Worm (Caenorhabditis elegans): ENCODE measurements around the gene ugt-67.

The ugt-67 gene

DNA sequence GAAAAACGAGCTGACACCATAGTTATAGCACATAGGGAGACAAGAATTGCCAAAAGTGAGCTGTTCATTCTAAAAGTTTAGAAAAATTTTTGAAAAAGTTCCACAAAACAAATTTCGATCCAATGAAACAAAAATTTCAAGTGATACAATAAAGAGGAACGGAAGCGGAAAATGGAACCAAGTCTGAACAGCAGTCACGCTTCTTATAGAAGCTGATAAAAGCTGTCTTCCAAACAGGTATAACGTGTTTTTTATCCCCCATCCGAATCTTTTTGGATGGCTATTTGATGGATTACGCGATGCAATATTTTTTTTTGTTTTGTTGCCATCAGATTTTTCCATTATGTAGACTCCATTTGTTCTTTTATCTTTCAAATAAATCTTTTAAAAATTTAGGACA is 11.1 kb downstream of the ugt-67 start, which contains the start of gene H23N18.5:
Gene H23N18.5, minus strand, starts transcription at position 69 of the 400 bp plus-strand sequence.
- TF ChIP-seq ztf-4 (tag; optimal IDR thresholded peaks at IDR 0.05): peak; percentile 10
- no peak for TF ChIP-seq vab-15 (tag; optimal IDR thresholded peaks at IDR 0.05)
- TF ChIP-seq blmp-1 (tag; optimal IDR thresholded peaks at IDR 0.05): peak; percentile 10

DNA sequence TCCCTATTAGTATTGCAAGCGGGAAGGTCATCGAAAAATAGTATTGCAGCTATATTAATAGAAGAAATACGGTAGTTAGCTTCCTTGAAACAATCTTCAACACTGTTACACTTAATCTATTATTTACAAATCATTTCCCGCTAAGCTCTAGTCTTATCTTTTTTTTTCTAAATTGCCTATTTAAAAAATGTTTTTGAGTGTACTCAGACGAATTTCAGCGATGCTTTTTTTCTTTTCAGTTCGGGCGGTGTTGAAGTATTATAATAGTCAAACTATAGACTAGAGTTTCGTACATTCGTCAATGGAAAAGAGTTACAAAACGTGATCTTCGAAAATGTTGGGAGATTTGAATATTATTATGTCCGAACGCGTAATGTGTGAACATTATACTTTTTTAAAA is 12.7 kb downstream of the ugt-67 start:
- TF ChIP-seq blmp-1 (tag; optimal IDR thresholded peaks at IDR 0.05): no peak
- no peak for TF ChIP-seq fos-1 (tag; optimal IDR thresholded peaks at IDR 0.05)
- no peak for TF ChIP-seq fkh-8 (tag; optimal IDR thresholded peaks at IDR 0.05)
- no peak for TF ChIP-seq unc-98 (GFP tag; IDR thresholded peaks at IDR 0.05)
- no peak for TF ChIP-seq ceh-63 (GFP tag; optimal IDR thresholded peaks at IDR 0.05)
- TF ChIP-seq nhr-84 (tag; optimal IDR thresholded peaks at IDR 0.05): no peak
- TF ChIP-seq sup-37 (GFP tag; optimal IDR thresholded peaks at IDR 0.05): no peak
- no peak for TF ChIP-seq Y116A8C.19 (tag; optimal IDR thresholded peaks at IDR 0.05; ENCODE audit: borderline replicate concordance)
- no peak for TF ChIP-seq aha-1 (tag; optimal IDR thresholded peaks at IDR 0.05)

DNA sequence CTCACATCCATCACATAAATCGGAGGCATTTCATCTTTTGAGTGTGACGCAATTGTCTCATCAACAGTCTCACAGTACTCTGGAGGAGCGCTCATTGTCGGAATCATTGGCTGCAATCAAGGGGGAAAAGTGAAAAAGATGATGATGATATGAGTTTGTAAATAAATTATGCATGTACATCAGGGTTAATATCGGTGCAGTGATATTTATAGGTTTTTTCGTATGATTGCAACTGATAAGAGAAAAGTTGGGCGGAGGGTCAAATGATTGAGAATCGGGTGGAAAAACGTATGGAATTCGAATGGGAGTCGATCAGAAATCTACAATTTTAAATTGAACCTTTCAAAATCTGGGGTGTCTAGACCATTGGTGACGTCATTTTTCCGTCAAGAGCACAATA is 13.7 kb downstream of the ugt-67 start, which contains the start of gene H23N18.6:
Gene H23N18.6, minus strand, starts transcription at position 201 of the 400 bp plus-strand sequence.
- TF ChIP-seq aly-2 (tag; optimal IDR thresholded peaks at IDR 0.05) (no peak), lin-14 (GFP tag; optimal IDR thresholded peaks at IDR 0.05) (no peak), nhr-90 (tag; optimal IDR thresholded peaks at IDR 0.05; ENCODE audit: poor library complexity) (no peak), tbx-2 (tag; optimal IDR thresholded peaks at IDR 0.05) (no peak), unc-86 (tag; optimal IDR thresholded peaks at IDR 0.05) (no peak), nhr-11 (tag; optimal IDR thresholded peaks at IDR 0.05) (no peak), isw-1 (GFP tag; IDR thresholded peaks at IDR 0.05) (no peak), tlp-1 (tag; optimal IDR thresholded peaks at IDR 0.05) (peak; percentile 38), zip-4 (GFP tag; optimal IDR thresholded peaks at IDR 0.05) (no peak), elt-2 (tag; optimal IDR thresholded peaks at IDR 0.05) (peak; percentile 75)

DNA sequence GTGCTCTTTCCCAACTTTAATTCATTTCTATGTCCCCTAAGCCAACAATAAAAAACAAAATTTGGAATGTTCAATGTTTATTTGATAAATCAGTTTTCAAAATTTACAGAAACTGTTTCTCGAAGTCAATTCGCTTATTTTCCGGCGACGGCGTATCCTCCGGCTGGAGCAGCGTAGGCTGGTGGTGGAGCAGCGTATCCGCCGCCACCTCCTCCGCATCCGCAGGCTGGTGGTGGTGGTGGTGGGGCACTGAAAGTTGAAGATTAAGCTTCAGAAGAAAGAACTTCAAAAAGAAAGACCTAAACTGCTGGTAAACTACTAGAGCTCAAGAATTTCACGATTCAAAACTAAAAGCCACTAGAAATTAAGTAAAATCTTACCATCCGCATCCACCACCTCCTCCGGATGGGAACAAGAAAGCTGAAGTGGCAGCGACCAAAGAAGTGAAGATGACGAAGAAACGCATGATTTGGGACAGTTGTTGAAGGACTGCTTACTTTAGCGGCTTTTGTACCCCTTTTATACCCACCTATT is 17.0 kb downstream of the ugt-67 start, which contains the start of gene C02E7.7:
Gene C02E7.7, minus strand, starts transcription at position 484 of the 534 bp plus-strand sequence.
- no peak for TF ChIP-seq nhr-47 (tag; optimal IDR thresholded peaks at IDR 0.05)

DNA sequence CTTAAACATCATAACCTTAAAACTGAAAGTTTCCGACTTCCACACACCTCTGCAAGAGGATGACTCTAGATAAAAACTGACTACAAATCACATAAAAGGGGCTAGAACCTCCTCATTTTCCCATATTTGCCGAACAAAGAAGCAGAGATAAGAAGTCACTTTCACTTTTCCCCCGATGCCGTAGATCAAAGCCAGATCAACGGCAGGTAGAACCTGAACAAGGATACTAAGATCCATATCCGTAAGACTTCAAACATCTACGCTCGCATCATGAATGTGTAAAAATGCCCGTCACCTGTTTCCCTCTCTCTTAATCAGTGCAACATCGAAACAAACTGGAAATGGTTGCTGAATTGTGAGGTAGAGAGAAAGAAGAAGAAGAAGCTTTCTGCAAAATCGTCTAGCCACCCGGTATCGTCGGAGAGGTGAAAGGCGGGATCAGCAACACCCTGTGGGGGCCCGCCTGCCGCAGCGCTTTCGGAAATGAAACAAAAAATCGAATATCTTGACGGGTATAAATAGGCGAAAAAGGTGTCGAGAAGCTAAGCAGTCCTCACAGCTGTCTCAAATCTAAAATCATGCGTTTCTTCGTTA is 17.6 kb downstream of the ugt-67 start, which contains the start of gene C02E7.6:
Gene C02E7.6, plus strand, starts transcription at position 544 of the 594 bp plus-strand sequence.
- TF ChIP-seq nhr-77 (tag; optimal IDR thresholded peaks at IDR 0.05) (no peak), grh-1 (GFP tag; IDR thresholded peaks at IDR 0.05) (no peak), blmp-1 (tag; optimal IDR thresholded peaks at IDR 0.05) (peak; percentile 88), hpl-2 (GFP tag; optimal IDR thresholded peaks at IDR 0.05) (no peak), nhr-85 (tag) (no peak), ceh-63 (GFP tag; optimal IDR thresholded peaks at IDR 0.05) (no peak), jun-1 (tag; optimal IDR thresholded peaks at IDR 0.05) (peak; percentile 2), alr-1 (tag; optimal IDR thresholded peaks at IDR 0.05; ENCODE audit: borderline replicate concordance) (no peak), ztf-4 (tag; optimal IDR thresholded peaks at IDR 0.05) (peak; percentile 81), nhr-71 (tag; optimal IDR thresholded peaks at IDR 0.05) (no peak)

DNA sequence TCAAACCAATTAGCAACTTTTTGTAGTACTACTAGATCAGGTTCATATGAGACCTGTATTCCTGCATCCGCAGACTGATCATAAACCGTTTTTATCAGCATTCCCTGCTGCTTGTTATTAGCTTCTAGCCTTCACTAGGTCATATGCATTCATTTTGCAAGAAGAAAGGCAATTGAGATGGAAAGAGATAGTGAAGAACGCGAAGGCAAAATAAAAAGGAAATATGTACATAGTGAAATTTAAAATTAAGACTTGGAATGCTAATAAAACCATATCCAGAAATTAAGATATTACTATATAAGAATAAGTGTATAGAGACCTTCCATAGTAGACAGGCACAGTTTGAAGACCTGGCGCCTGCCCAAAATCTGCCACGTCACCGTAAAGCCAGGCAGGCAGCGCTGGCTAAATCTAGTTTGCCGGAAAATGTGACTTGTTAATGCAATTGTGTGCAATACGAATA is 19.5 kb downstream of the ugt-67 start, which contains the start of the genes C02E7.8 and srh-23:
Gene C02E7.8, minus strand, starts transcription at position 101 of the 463 bp plus-strand sequence.
Gene srh-23, plus strand, starts transcription at position 413 of the 463 bp plus-strand sequence.
- TF ChIP-seq grh-1 (GFP tag; IDR thresholded peaks at IDR 0.05) (no peak), C34B4.2 (tag; optimal IDR thresholded peaks at IDR 0.05) (no peak), snpc-4 (tag; optimal IDR thresholded peaks at IDR 0.05) (no peak), blmp-1 (tag; optimal IDR thresholded peaks at IDR 0.05) (peak; percentile 33)

All from whole organism, L1 larva.